Fruit fly (Drosophila melanogaster) whole organism, wandering third instar larva: ENCODE data around the gene Rad60.
A peak's percentile ranks its signal among the peaks of the same experiment; 100 is the strongest.

Source experiments
- CG32264 ChIP-seq: fragments of 200-800 bp; sonication (Bioruptor generic); optimal IDR thresholded peaks from 2 replicates; lab custom pipeline; 2016; ENCODE audit warnings: missing biosample characterization, missing genetic modification characterization
- CG9705 ChIP-seq: fragments of 200-800 bp; sonication (Bioruptor generic); optimal IDR thresholded peaks from 2 replicates; lab custom pipeline; 2018; ENCODE audit warnings: missing biosample characterization, mild to moderate bottlenecking, missing genetic modification characterization
- CrebA ChIP-seq: fragments of 200-800 bp; sonication (Bioruptor generic); optimal IDR thresholded peaks from 2 replicates; lab custom pipeline; 2016; ENCODE audit warnings: missing biosample characterization, mild to moderate bottlenecking, missing genetic modification characterization, borderline replicate concordance
- Dfd ChIP-seq: fragments of >200 bp; optimal IDR thresholded peaks from 2 replicates; lab custom pipeline; 2017; ENCODE audit warnings: missing biosample characterization, missing genetic modification characterization
- Dif ChIP-seq: fragments of 200-275, 200-300 bp; sonication (Bioruptor generic); optimal IDR thresholded peaks from 2 replicates; lab custom pipeline; 2018; ENCODE audit warnings: missing biosample characterization, missing genetic modification characterization; ENCODE audit not compliant: partially characterized antibody
- GATAd ChIP-seq: sonication (Bioruptor generic); optimal IDR thresholded peaks from 2 replicates; lab custom pipeline; 2016; ENCODE audit warnings: missing biosample characterization, missing genetic modification characterization
- HLH106 ChIP-seq: fragments of 200-800 bp; optimal IDR thresholded peaks from 3 replicates; lab custom pipeline; 2019; ENCODE audit warnings: missing biosample characterization, mild to moderate bottlenecking, missing genetic modification characterization, moderate library complexity
- Hnf4 ChIP-seq: fragments of 200-800 bp; sonication (Bioruptor generic); optimal IDR thresholded peaks from 2 replicates; lab custom pipeline; 2016; ENCODE audit warnings: missing biosample characterization, mild to moderate bottlenecking, missing genetic modification characterization
- Hr78 ChIP-seq: fragments of >200 bp; optimal IDR thresholded peaks from 2 replicates; lab custom pipeline; 2017; ENCODE audit warnings: missing biosample characterization, missing genetic modification characterization
- Hr83 ChIP-seq: fragments of 200-300 bp; sonication (Bioruptor generic); optimal IDR thresholded peaks from 2 replicates; lab custom pipeline; 2016; ENCODE audit warnings: missing biosample characterization, mild to moderate bottlenecking, missing genetic modification characterization, moderate library complexity; ENCODE audit not compliant: poor library complexity, severe bottlenecking
- Jra ChIP-seq: sonication (Bioruptor generic); optimal IDR thresholded peaks from 2 replicates; lab custom pipeline; 2016; ENCODE audit warnings: missing biosample characterization, missing genetic modification characterization
- Myc ChIP-seq: fragments of >200 bp; optimal IDR thresholded peaks from 2 replicates; lab custom pipeline; 2017
- N ChIP-seq: fragments of >200 bp; optimal IDR thresholded peaks from 2 replicates; lab custom pipeline; 2018; ENCODE audit warnings: missing biosample characterization, missing external identifiers, missing genetic modification characterization
- OdsH ChIP-seq: fragments of 200-800 bp; sonication (Bioruptor generic); optimal IDR thresholded peaks from 2 replicates; lab custom pipeline; 2016; ENCODE audit warnings: missing biosample characterization, mild to moderate bottlenecking, missing genetic modification characterization
- Rel ChIP-seq, 2 experiments: fragments of 200-800 bp; sonication (Bioruptor generic) in 1 of 2; optimal IDR thresholded peaks; 2 replicates in 1 of 2; 3 replicates in 1 of 2; lab custom pipeline; 2016 to 2019; ENCODE audit warnings: mild to moderate bottlenecking in 2 of 2, missing biosample characterization in 2 of 2, missing genetic modification characterization in 2 of 2, moderate library complexity in 1 of 2
- Sp1 ChIP-seq: fragments of 200-800 bp; sonication (Bioruptor generic); optimal IDR thresholded peaks from 3 replicates; lab custom pipeline; 2019; ENCODE audit warnings: missing biosample characterization, mild to moderate bottlenecking, missing genetic modification characterization, moderate library complexity
- Vsx2 ChIP-seq: fragments of 200-300, 225-300 bp; sonication (Bioruptor generic); optimal IDR thresholded peaks from 2 replicates; lab custom pipeline; 2018; ENCODE audit warnings: missing biosample characterization, missing genetic modification characterization; ENCODE audit not compliant: partially characterized antibody
- br ChIP-seq: fragments of 200-800 bp; sonication (Bioruptor generic); optimal IDR thresholded peaks from 2 replicates; lab custom pipeline; 2016; ENCODE audit warnings: missing biosample characterization, missing genetic modification characterization
- dl ChIP-seq, 2 experiments: fragments of 175-275, 200-275 bp in 1 of 2; fragments of 200-275 bp in 1 of 2; sonication (Bioruptor generic); optimal IDR thresholded peaks; lab custom pipeline; 2018; ENCODE audit warnings: mild to moderate bottlenecking in 2 of 2, missing biosample characterization in 2 of 2, missing genetic modification characterization in 2 of 2, moderate library complexity in 2 of 2; ENCODE audit not compliant: partially characterized antibody in 2 of 2, insufficient read depth in 1 of 2
- dmrt93B ChIP-seq: fragments of 200-800 bp; sonication (Bioruptor generic); optimal IDR thresholded peaks from 2 replicates; lab custom pipeline; 2018; ENCODE audit warnings: missing biosample characterization, mild to moderate bottlenecking, missing genetic modification characterization
- dsf ChIP-seq: sonication (Bioruptor generic); optimal IDR thresholded peaks from 2 replicates; lab custom pipeline; 2016; ENCODE audit warnings: missing biosample characterization, missing genetic modification characterization, borderline replicate concordance
- ey ChIP-seq: fragments of 200-800 bp; sonication (Bioruptor generic); optimal IDR thresholded peaks from 2 replicates; lab custom pipeline; 2016; ENCODE audit warnings: missing biosample characterization, missing genetic modification characterization
- foxo ChIP-seq, 2 experiments: fragments of 200-800 bp; sonication (Bioruptor generic); optimal IDR thresholded peaks; 2 replicates in 1 of 2; 3 replicates in 1 of 2; lab custom pipeline; 2016 to 2017; ENCODE audit warnings: missing biosample characterization in 2 of 2, missing genetic modification characterization in 2 of 2
- fru ChIP-seq: fragments of 200-800 bp; sonication (Bioruptor generic); optimal IDR thresholded peaks from 3 replicates; lab custom pipeline; 2016; ENCODE audit warnings: missing biosample characterization, mild to moderate bottlenecking, missing genetic modification characterization
- h ChIP-seq: fragments of 200-800 bp; sonication (Bioruptor generic); optimal IDR thresholded peaks from 3 replicates; lab custom pipeline; 2016; ENCODE audit warnings: missing biosample characterization, mild to moderate bottlenecking, missing genetic modification characterization
- jim ChIP-seq: fragments of 175-275, 200-325 bp; sonication (Bioruptor generic); optimal IDR thresholded peaks from 2 replicates; lab custom pipeline; 2016; ENCODE audit warnings: missing biosample characterization, mild to moderate bottlenecking, missing genetic modification characterization
- pan ChIP-seq: fragments of >200 bp; optimal IDR thresholded peaks from 2 replicates; lab custom pipeline; 2017
- psq ChIP-seq: fragments of 200-800 bp; sonication (Bioruptor generic); optimal IDR thresholded peaks from 3 replicates; lab custom pipeline; 2017; ENCODE audit warnings: missing biosample characterization, mild to moderate bottlenecking, missing genetic modification characterization, moderate library complexity
- rgr ChIP-seq: fragments of 200-800 bp; sonication (Bioruptor generic); optimal IDR thresholded peaks from 3 replicates; lab custom pipeline; 2016; ENCODE audit warnings: missing biosample characterization, mild to moderate bottlenecking, missing genetic modification characterization
- sage ChIP-seq: fragments of 200-800 bp; sonication (Bioruptor generic); optimal IDR thresholded peaks from 2 replicates; lab custom pipeline; 2016; ENCODE audit warnings: missing biosample characterization, mild to moderate bottlenecking, missing genetic modification characterization
- sv ChIP-seq: fragments of 200-800 bp; sonication (Bioruptor generic); optimal IDR thresholded peaks from 3 replicates; lab custom pipeline; 2016; ENCODE audit warnings: missing biosample characterization, missing genetic modification characterization
- tai ChIP-seq: sonication (Bioruptor generic); optimal IDR thresholded peaks from 2 replicates; lab custom pipeline; 2016; ENCODE audit warnings: missing biosample characterization, missing genetic modification characterization
- usp ChIP-seq: fragments of >200 bp; optimal IDR thresholded peaks from 2 replicates; lab custom pipeline; 2017; ENCODE audit warnings: missing biosample characterization, missing genetic modification characterization
- woc ChIP-seq: sonication (Bioruptor generic); optimal IDR thresholded peaks from 2 replicates; lab custom pipeline; 2016; ENCODE audit warnings: missing biosample characterization, mild to moderate bottlenecking, missing genetic modification characterization

Gene Rad60

dm6 chr3R:23214603-23215433 is 36.5 kb downstream of the Rad60 start (continued):
- TF ChIP-seq N = no peak
- TF ChIP-seq Hr83 (GFP tag; lab: Kevin White, UChicago) = no peak
- TF ChIP-seq tai (GFP tag; lab: Kevin White, UChicago) = peak; percentile 67
- TF ChIP-seq sv (GFP tag; lab: Kevin White, UChicago) = no peak
- TF ChIP-seq Hnf4 (GFP tag; lab: Kevin White, UChicago) = no peak
- no peak for TF ChIP-seq CG9705 (GFP tag; lab: Kevin White, UChicago)
- peak; percentile 11 for TF ChIP-seq br (GFP tag; lab: Kevin White, UChicago)
- TF ChIP-seq h (GFP tag; lab: Kevin White, UChicago) = peak; percentile 29
- no peak for TF ChIP-seq Dfd (GFP tag; lab: Kevin White, UChicago)
- TF ChIP-seq dl (GFP tag; optimal IDR thresholded peaks at IDR 0.05; lab: Kevin White, UChicago; ENCODE audit: insufficient read depth in 1 of 2, partially characterized antibody in 2 of 2) = no peak
- no peak for TF ChIP-seq Dif (GFP tag; lab: Kevin White, UChicago)
- no peak for TF ChIP-seq jim (GFP tag; lab: Kevin White, UChicago)
- TF ChIP-seq dmrt93B (GFP tag; lab: Kevin White, UChicago) = no peak
- TF ChIP-seq Sp1 (GFP tag; lab: Kevin White, UChicago) = peak; percentile 31
- TF ChIP-seq, all 38 proteins: peak for 15

- no peak for TF ChIP-seq foxo (GFP tag; optimal IDR thresholded peaks at IDR 0.05; lab: Kevin White, UChicago)
- TF ChIP-seq dl (GFP tag; optimal IDR thresholded peaks at IDR 0.05; lab: Kevin White, UChicago; ENCODE audit: insufficient read depth in 1 of 2, partially characterized antibody in 2 of 2) = no peak
- TF ChIP-seq pan (lab: Kevin White, UChicago) = no peak
- TF ChIP-seq Dfd (GFP tag; lab: Kevin White, UChicago) = no peak
- TF ChIP-seq fru = no peak
- TF ChIP-seq Myc (lab: Kevin White, UChicago) = no peak
- TF ChIP-seq CG9705 (GFP tag; lab: Kevin White, UChicago) = no peak
- no peak for TF ChIP-seq CrebA (GFP tag; lab: Kevin White, UChicago)
- no peak for TF ChIP-seq dmrt93B (GFP tag; lab: Kevin White, UChicago)
- no peak for TF ChIP-seq CG32264 (GFP tag; lab: Kevin White, UChicago)
- no peak for TF ChIP-seq Jra (GFP tag; lab: Kevin White, UChicago)
- TF ChIP-seq Vsx2 (GFP tag; lab: Kevin White, UChicago) = no peak
- no peak for TF ChIP-seq dsf (GFP tag; lab: Kevin White, UChicago)
- TF ChIP-seq Hr78 (GFP tag; lab: Kevin White, UChicago) = no peak
- no peak for TF ChIP-seq GATAd
- no peak for TF ChIP-seq sage (GFP tag; lab: Kevin White, UChicago)
- no peak for TF ChIP-seq tai (GFP tag; lab: Kevin White, UChicago)
- no peak for TF ChIP-seq OdsH
- no peak for TF ChIP-seq Sp1 (GFP tag; lab: Kevin White, UChicago)
- no peak for TF ChIP-seq br (GFP tag; lab: Kevin White, UChicago)
These were observed 38.5 kb downstream of the Rad60 start for dm6 chr3R:23212764-23213163.

DNA sequence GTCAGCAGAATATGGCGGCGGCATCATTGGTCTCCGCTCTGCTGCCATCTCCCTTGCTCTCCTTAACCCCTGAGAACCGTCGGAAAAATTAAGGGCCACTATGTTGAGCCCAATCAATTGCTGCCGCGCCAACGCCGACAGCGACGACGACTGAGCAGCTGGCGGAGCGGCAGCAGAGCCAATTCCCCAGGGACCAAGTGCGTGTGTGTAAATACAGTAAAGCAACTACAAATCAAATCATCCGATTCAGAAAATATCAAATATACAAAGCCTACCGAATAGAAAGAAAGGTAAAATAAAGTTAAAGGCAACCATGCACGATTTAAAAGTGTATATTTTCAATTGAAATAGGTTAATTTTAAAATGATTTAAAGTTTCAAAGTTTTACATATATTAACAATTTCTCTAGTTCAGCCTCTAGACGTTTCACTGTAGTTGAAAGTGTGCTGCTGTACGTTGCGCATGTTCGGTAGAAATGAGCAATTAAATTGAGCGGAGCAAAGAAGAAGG is 39.5 kb downstream of the Rad60 start:
- peak; percentile 34 for TF ChIP-seq h (GFP tag; lab: Kevin White, UChicago)
- TF ChIP-seq psq (GFP tag; lab: Kevin White, UChicago) = peak; percentile 30
- peak; percentile 32 for TF ChIP-seq ey (GFP tag; lab: Kevin White, UChicago)
- TF ChIP-seq OdsH = no peak
- no peak for TF ChIP-seq Dfd (GFP tag; lab: Kevin White, UChicago)
- peak; percentile 22 for TF ChIP-seq sv (GFP tag; lab: Kevin White, UChicago)
- TF ChIP-seq woc = peak; percentile 43
- TF ChIP-seq Rel (GFP tag; optimal IDR thresholded peaks at IDR 0.05; lab: Kevin White, UChicago) = no peak
- TF ChIP-seq Rel (tag; optimal IDR thresholded peaks at IDR 0.05; lab: Kevin White, UChicago) = no peak
- TF ChIP-seq dl (GFP tag; optimal IDR thresholded peaks at IDR 0.05; lab: Kevin White, UChicago; ENCODE audit: insufficient read depth in 1 of 2, partially characterized antibody in 2 of 2) = no peak
- no peak for TF ChIP-seq usp (GFP tag; lab: Kevin White, UChicago)
- no peak for TF ChIP-seq Vsx2 (GFP tag; lab: Kevin White, UChicago)
- peak; percentile 16 for TF ChIP-seq rgr (GFP tag; lab: Kevin White, UChicago)
- TF ChIP-seq Hnf4 (GFP tag; lab: Kevin White, UChicago) = no peak
- TF ChIP-seq fru = peak; percentile 62
- TF ChIP-seq HLH106 (tag; lab: Kevin White, UChicago) = peak; percentile 24
- peak; percentile 45 for TF ChIP-seq Sp1 (GFP tag; lab: Kevin White, UChicago)
- TF ChIP-seq foxo (GFP tag; optimal IDR thresholded peaks at IDR 0.05; lab: Kevin White, UChicago) = peak in 1 of 2 experiments; percentile 63
- no peak for TF ChIP-seq dsf (GFP tag; lab: Kevin White, UChicago)
